Worm (Caenorhabditis elegans) whole organism, late embryonic: ENCODE results near the gene clec-38.

Source experiments
- C38D4.7 ChIP-seq: fragments of 200-800 bp; sonication (Bioruptor generic); optimal IDR thresholded peaks from 2 replicates; lab custom pipeline; 2018; ENCODE audit warnings: mild to moderate bottlenecking, missing genetic modification characterization, moderate library complexity, missing compliant biosample characterization
- dmd-4 ChIP-seq: sonication (generic microtip); optimal IDR thresholded peaks from 2 replicates; lab custom pipeline; 2016; ENCODE audit warnings: borderline replicate concordance, missing genetic modification characterization, missing compliant biosample characterization
- nfya-1 ChIP-seq: sonication (generic microtip); optimal IDR thresholded peaks from 2 replicates; lab custom pipeline; 2017; ENCODE audit warnings: missing genetic modification characterization, mild to moderate bottlenecking, missing compliant biosample characterization, antibody characterized with exemption, moderate library complexity
- pag-3 ChIP-seq: sonication (generic microtip); optimal IDR thresholded peaks from 2 replicates; lab custom pipeline; 2016; ENCODE audit warnings: missing compliant biosample characterization, missing genetic modification characterization, borderline replicate concordance
- pha-2 ChIP-seq: sonication (generic microtip); optimal IDR thresholded peaks from 2 replicates; lab custom pipeline; 2017; ENCODE audit warnings: mild to moderate bottlenecking, missing genetic modification characterization, missing compliant biosample characterization

DNA sequence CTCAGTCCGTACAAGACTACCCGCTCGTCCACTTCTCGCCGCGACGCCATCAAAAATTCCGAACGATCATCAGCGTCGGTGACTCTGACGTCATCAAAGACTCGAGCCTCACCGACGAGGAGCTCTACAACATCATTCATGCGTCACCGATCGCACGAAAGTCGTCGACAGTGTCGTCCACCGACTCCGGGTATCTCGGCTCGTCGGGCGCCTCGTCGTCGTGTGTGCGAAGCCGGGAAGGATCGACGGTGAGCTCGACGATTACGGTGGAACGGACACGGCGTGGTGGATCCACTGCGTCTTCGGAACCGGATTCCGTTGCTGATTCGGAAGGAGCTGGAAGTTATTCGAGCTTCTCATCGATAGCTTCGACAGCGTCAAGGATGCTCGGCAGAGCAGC lies 49.4 kb upstream of the clec-38 start:
- TF ChIP-seq C38D4.7 (GFP tag; lab: Kevin White, UChicago) (no peak), nfya-1 (tag; lab: Kevin White, UChicago) (no peak), dmd-4 (no peak), pag-3 (tag; lab: Kevin White, UChicago) (no peak), pha-2 (tag; lab: Kevin White, UChicago) (no peak)
